Worm (Caenorhabditis elegans): Measurements from ENCODE around the gene F58F9.4.

The F58F9.4 gene

ce11 chrIV:6254635-6255034, 23.8 kb downstream of the F58F9.4 start, which contains the start of gene T13A10.64:
Gene T13A10.64 (plus strand): TSS chrIV:6254935.
- TF ChIP-seq nhr-11 (tag; optimal IDR thresholded peaks at IDR 0.05) (no peak), lin-13 (GFP tag; optimal IDR thresholded peaks at IDR 0.05) (no peak)

- no peak for TF ChIP-seq nhr-21 (tag; optimal IDR thresholded peaks at IDR 0.05)
- TF ChIP-seq elt-1 (tag; optimal IDR thresholded peaks at IDR 0.05) = no peak
- no peak for TF ChIP-seq unc-62 (GFP tag; optimal IDR thresholded peaks at IDR 0.05)
- TF ChIP-seq R02D3.7 (tag; optimal IDR thresholded peaks at IDR 0.05) = no peak
- no peak for TF ChIP-seq skn-1 (tag; optimal IDR thresholded peaks at IDR 0.05)
- TF ChIP-seq sma-3 (GFP tag; optimal IDR thresholded peaks at IDR 0.05) = no peak
- TF ChIP-seq dmd-4 (tag; optimal IDR thresholded peaks at IDR 0.05) = no peak
- no peak for TF ChIP-seq nhr-11 (tag; optimal IDR thresholded peaks at IDR 0.05)
- TF ChIP-seq mdl-1 (tag; optimal IDR thresholded peaks at IDR 0.05) = no peak
- TF ChIP-seq nhr-129 (tag; optimal IDR thresholded peaks at IDR 0.05) = no peak
- TF ChIP-seq blmp-1 (tag; optimal IDR thresholded peaks at IDR 0.05; ENCODE audit: insufficient read depth) = no peak
- TF ChIP-seq nhr-10 (tag; optimal IDR thresholded peaks at IDR 0.05) = no peak
- no peak for TF ChIP-seq C34F6.9 (tag; optimal IDR thresholded peaks at IDR 0.05)
- no peak for TF ChIP-seq sma-9 (GFP tag; optimal IDR thresholded peaks at IDR 0.05)
- TF ChIP-seq sma-9 (tag; optimal IDR thresholded peaks at IDR 0.05) = no peak
- TF ChIP-seq fos-1 (tag; optimal IDR thresholded peaks at IDR 0.05) = no peak
- TF ChIP-seq ztf-4 (tag; optimal IDR thresholded peaks at IDR 0.05) = no peak
- no peak for TF ChIP-seq egl-27 (tag; optimal IDR thresholded peaks at IDR 0.05)
- TF ChIP-seq sem-4 (tag; optimal IDR thresholded peaks at IDR 0.05) = no peak
- TF ChIP-seq mab-5 (tag; optimal IDR thresholded peaks at IDR 0.05) = no peak
Measured at ce11 chrIV:6258967-6259366, 28.1 kb downstream of the F58F9.4 start.

ce11 chrIV:6259732-6260131, 28.9 kb downstream of the F58F9.4 start, which contains the start of gene nlp-16:
Gene nlp-16 (minus strand): TSS chrIV:6259832.
- no peak for TF ChIP-seq nhr-12 (tag; optimal IDR thresholded peaks at IDR 0.05)
- TF ChIP-seq sma-9 (GFP tag; optimal IDR thresholded peaks at IDR 0.05) = no peak
- no peak for TF ChIP-seq sma-9 (tag; optimal IDR thresholded peaks at IDR 0.05)
- no peak for TF ChIP-seq mdl-1 (tag; optimal IDR thresholded peaks at IDR 0.05)
- no peak for TF ChIP-seq gmeb-1 (tag; optimal IDR thresholded peaks at IDR 0.05)
- TF ChIP-seq F13H6.1 (tag; optimal IDR thresholded peaks at IDR 0.05) = no peak

ce11 chrIV:6263244-6263643, 32.4 kb downstream of the F58F9.4 start, which contains the start of gene srv-28:
Gene srv-28 (minus strand): TSS chrIV:6263344.
- TF ChIP-seq aly-2 (tag; optimal IDR thresholded peaks at IDR 0.05) (no peak), nhr-6 (tag; optimal IDR thresholded peaks at IDR 0.05) (no peak), skn-1 (tag; optimal IDR thresholded peaks at IDR 0.05) (no peak), mdl-1 (tag; optimal IDR thresholded peaks at IDR 0.05) (no peak)

- TF ChIP-seq nhr-10 (tag; optimal IDR thresholded peaks at IDR 0.05) = no peak
- no peak for TF ChIP-seq lin-13 (GFP tag; optimal IDR thresholded peaks at IDR 0.05)
- TF ChIP-seq zag-1 (tag; optimal IDR thresholded peaks at IDR 0.05) = no peak
- no peak for TF ChIP-seq sma-9 (GFP tag; optimal IDR thresholded peaks at IDR 0.05)
- no peak for TF ChIP-seq sma-9 (tag; optimal IDR thresholded peaks at IDR 0.05)
- TF ChIP-seq alr-1 (tag; optimal IDR thresholded peaks at IDR 0.05) = no peak
- TF ChIP-seq unc-62 (GFP tag; optimal IDR thresholded peaks at IDR 0.05) = no peak
- no peak for TF ChIP-seq peb-1 (tag; optimal IDR thresholded peaks at IDR 0.05)
- TF ChIP-seq nhr-237 (tag; optimal IDR thresholded peaks at IDR 0.05) = no peak
- no peak for TF ChIP-seq nhr-6 (tag; optimal IDR thresholded peaks at IDR 0.05)
- TF ChIP-seq ceh-82 (tag; optimal IDR thresholded peaks at IDR 0.05) = no peak
- TF ChIP-seq mab-5 (tag; optimal IDR thresholded peaks at IDR 0.05) = no peak
- TF ChIP-seq elt-1 (tag; optimal IDR thresholded peaks at IDR 0.05) = no peak
- no peak for TF ChIP-seq crh-2 (tag; optimal IDR thresholded peaks at IDR 0.05)
- no peak for TF ChIP-seq unc-39 (tag; optimal IDR thresholded peaks at IDR 0.05)
Measured at ce11 chrIV:6266499-6266898, 35.7 kb downstream of the F58F9.4 start, which contains the start of gene srv-29. Gene srv-29 (minus strand): TSS chrIV:6266599.

DNA sequence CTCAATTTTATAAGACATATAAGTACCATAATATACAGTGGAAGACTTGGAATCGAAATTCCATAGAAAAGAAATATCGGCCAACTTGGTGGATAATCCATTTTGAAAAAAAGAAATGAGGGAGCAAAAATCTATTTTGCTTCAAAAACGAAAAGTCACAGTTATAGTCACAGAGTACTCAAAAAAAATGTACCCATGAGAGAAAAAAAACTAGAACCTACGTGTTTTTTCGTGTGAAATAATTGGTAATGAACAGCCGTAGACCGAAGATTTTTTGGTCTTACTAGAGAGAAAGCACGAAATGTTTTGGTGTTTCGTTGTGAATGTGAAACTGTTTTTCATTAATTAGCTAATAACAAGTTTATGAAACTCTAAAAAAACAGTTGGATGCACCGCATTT, 38.5 kb downstream of the F58F9.4 start, which contains the start of gene srv-30:
TSS of gene srv-30 (minus strand) at position 101 of the 400 bp plus-strand sequence.
- TF ChIP-seq peb-1 (tag; optimal IDR thresholded peaks at IDR 0.05) (no peak), lin-39 (tag; optimal IDR thresholded peaks at IDR 0.05) (no peak), mbf-1 (tag; optimal IDR thresholded peaks at IDR 0.05) (no peak), nhr-25 (tag; optimal IDR thresholded peaks at IDR 0.05) (no peak), skn-1 (tag; optimal IDR thresholded peaks at IDR 0.05) (no peak), ama-1 (optimal IDR thresholded peaks at IDR 0.05) (no peak), nhr-6 (tag; optimal IDR thresholded peaks at IDR 0.05) (no peak), egl-27 (tag; optimal IDR thresholded peaks at IDR 0.05) (no peak), R02D3.7 (tag; optimal IDR thresholded peaks at IDR 0.05) (no peak), aly-2 (tag; optimal IDR thresholded peaks at IDR 0.05) (no peak), nhr-129 (tag; optimal IDR thresholded peaks at IDR 0.05) (no peak), nhr-237 (tag; optimal IDR thresholded peaks at IDR 0.05) (no peak), mdl-1 (tag; optimal IDR thresholded peaks at IDR 0.05) (no peak), unc-62 (GFP tag; optimal IDR thresholded peaks at IDR 0.05) (no peak), sma-3 (GFP tag; optimal IDR thresholded peaks at IDR 0.05) (no peak), elt-3 (tag; optimal IDR thresholded peaks at IDR 0.05) (no peak), ztf-4 (tag; optimal IDR thresholded peaks at IDR 0.05) (no peak), zag-1 (tag; optimal IDR thresholded peaks at IDR 0.05) (no peak), snpc-4 (tag; optimal IDR thresholded peaks at IDR 0.05) (no peak)

Data from whole organism, L2 larva.